Fruit fly (Drosophila melanogaster): Measurements from ENCODE around the gene CG14818.
A peak's percentile ranks its signal among the peaks of the same experiment; 100 is the strongest.

CG14818 gene

DNA sequence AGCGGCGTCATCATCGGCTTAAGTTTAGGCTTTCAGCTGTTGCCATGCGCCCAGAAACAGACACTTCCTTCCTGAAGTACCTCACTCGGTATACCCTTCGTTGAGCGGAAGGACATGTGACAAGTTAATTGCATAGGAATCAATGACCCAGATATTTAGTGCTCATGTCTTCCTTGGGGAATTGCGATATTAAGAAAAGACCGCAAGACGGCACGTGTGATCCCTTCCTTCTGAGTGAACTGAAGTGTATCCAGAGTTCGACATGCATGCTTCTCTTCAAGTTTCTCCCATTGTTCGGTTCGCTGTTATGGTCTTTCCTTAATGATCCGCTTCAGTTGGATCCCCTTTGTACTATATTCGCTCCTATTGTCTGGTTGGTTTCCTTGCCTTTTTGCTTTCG is 39.1 kb downstream of the CG14818 start (continued):
- no peak for TF ChIP-seq CrebA (GFP tag; optimal IDR thresholded peaks at IDR 0.05; ENCODE audit: borderline replicate concordance)
- no peak for TF ChIP-seq lola (GFP tag; optimal IDR thresholded peaks at IDR 0.05)
- peak; percentile 62 for TF ChIP-seq Sp1 (GFP tag; optimal IDR thresholded peaks at IDR 0.05)
- peak; percentile 67 for TF ChIP-seq dmrt93B (GFP tag; optimal IDR thresholded peaks at IDR 0.05)
- no peak for TF ChIP-seq dsf (GFP tag; optimal IDR thresholded peaks at IDR 0.05; ENCODE audit: borderline replicate concordance)

DNA sequence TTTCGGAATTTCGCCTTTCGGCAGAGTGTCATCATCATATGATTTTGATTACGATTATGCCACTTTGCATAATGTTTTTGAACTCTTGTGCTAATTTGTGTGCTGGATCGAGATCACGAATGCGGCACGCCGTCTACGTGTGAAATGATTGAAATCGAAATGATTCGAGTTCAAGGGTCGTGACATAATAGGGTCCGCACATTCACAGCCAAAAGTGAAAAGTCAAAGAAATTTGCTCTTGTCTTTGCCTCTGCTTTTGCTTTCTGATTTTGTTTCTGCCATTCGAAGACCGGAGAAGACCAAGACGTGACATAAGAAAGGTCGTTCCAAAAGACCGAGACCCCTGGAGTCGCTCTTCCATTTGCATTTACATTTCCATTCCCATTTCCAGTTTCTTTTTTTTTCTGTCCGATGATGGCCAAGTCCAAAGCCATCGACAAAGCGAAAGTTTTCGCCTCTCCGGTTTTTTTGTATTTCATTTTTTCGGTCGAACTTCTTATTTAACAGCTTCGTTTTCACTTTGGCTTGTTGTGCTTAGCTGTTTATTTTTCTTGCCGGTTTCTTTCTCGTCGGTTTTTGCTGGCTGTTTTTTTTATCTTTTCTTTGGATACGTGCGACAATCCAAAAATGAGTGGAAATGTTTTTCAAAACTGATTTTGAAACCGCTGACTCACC is 44.7 kb downstream of the CG14818 start:
- TF ChIP-seq dl (GFP tag; optimal IDR thresholded peaks at IDR 0.05; ENCODE audit: insufficient read depth in 1 of 2, partially characterized antibody in 2 of 2) (no peak), Sp1 (GFP tag; optimal IDR thresholded peaks at IDR 0.05) (no peak)

- TF ChIP-seq dl (GFP tag; optimal IDR thresholded peaks at IDR 0.05; ENCODE audit: insufficient read depth in 1 of 2, partially characterized antibody in 2 of 2) (no peak), CG9705 (GFP tag; optimal IDR thresholded peaks at IDR 0.05) (no peak), CrebA (GFP tag; optimal IDR thresholded peaks at IDR 0.05; ENCODE audit: borderline replicate concordance) (no peak)
Measured at dm6 chrX:1832699-1833098, 46.9 kb downstream of the CG14818 start.

dm6 chrX:1831219-1831555 is 48.4 kb downstream of the CG14818 start:
- peak in 1 of 2 experiments; percentile 23 for TF ChIP-seq dl (GFP tag; optimal IDR thresholded peaks at IDR 0.05; ENCODE audit: insufficient read depth in 1 of 2, partially characterized antibody in 2 of 2)
- no peak for TF ChIP-seq Hr78 (GFP tag; optimal IDR thresholded peaks at IDR 0.05)
- TF ChIP-seq Dif (GFP tag; optimal IDR thresholded peaks at IDR 0.05; ENCODE audit: partially characterized antibody), result peak; percentile 33

dm6 chrX:1830396-1831218 is 49.0 kb downstream of the CG14818 start:
- TF ChIP-seq lola (GFP tag; optimal IDR thresholded peaks at IDR 0.05) (no peak), dl (GFP tag; optimal IDR thresholded peaks at IDR 0.05; ENCODE audit: insufficient read depth in 1 of 2, partially characterized antibody in 2 of 2) (peak in 1 of 2 experiments; percentile 23), tai (GFP tag; optimal IDR thresholded peaks at IDR 0.05) (peak; percentile 82), sage (GFP tag; optimal IDR thresholded peaks at IDR 0.05) (peak; percentile 97), jim (GFP tag; optimal IDR thresholded peaks at IDR 0.05) (no peak), Sp1 (GFP tag; optimal IDR thresholded peaks at IDR 0.05) (peak; percentile 95), h (GFP tag; optimal IDR thresholded peaks at IDR 0.05) (peak; percentile 99), sv (GFP tag; optimal IDR thresholded peaks at IDR 0.05) (peak; percentile 96), rgr (GFP tag; optimal IDR thresholded peaks at IDR 0.05) (peak; percentile 98), Hnf4 (GFP tag; optimal IDR thresholded peaks at IDR 0.05) (peak; percentile 98), Mio (GFP tag; optimal IDR thresholded peaks at IDR 0.05) (peak; percentile 77), usp (GFP tag; optimal IDR thresholded peaks at IDR 0.05) (no peak), Abd-B (GFP tag; optimal IDR thresholded peaks at IDR 0.05) (no peak), CG9705 (GFP tag; optimal IDR thresholded peaks at IDR 0.05) (peak; percentile 89), ey (GFP tag; optimal IDR thresholded peaks at IDR 0.05) (peak; percentile 96), Myc (optimal IDR thresholded peaks at IDR 0.05) (no peak), CG32264 (GFP tag; optimal IDR thresholded peaks at IDR 0.05) (peak; percentile 96), br (GFP tag; optimal IDR thresholded peaks at IDR 0.05) (peak; percentile 97), OdsH (GFP tag; optimal IDR thresholded peaks at IDR 0.05) (peak; percentile 95), fru (GFP tag; optimal IDR thresholded peaks at IDR 0.05) (peak; percentile 98), psq (GFP tag; optimal IDR thresholded peaks at IDR 0.05) (peak; percentile 92), Vsx2 (GFP tag; optimal IDR thresholded peaks at IDR 0.05; ENCODE audit: partially characterized antibody) (no peak), Dif (GFP tag; optimal IDR thresholded peaks at IDR 0.05; ENCODE audit: partially characterized antibody) (no peak), Rel (GFP tag; optimal IDR thresholded peaks at IDR 0.05) (peak; percentile 78), Rel (tag; optimal IDR thresholded peaks at IDR 0.05) (peak; percentile 82), dmrt93B (GFP tag; optimal IDR thresholded peaks at IDR 0.05) (peak; percentile 94), GATAd (GFP tag; optimal IDR thresholded peaks at IDR 0.05) (peak; percentile 58), foxo (GFP tag; optimal IDR thresholded peaks at IDR 0.05) (peak; percentile 91 to 98), woc (GFP tag; optimal IDR thresholded peaks at IDR 0.05) (peak; percentile 98), N (GFP tag; optimal IDR thresholded peaks at IDR 0.05) (no peak), pan (optimal IDR thresholded peaks at IDR 0.05) (no peak), Jra (GFP tag; optimal IDR thresholded peaks at IDR 0.05) (peak; percentile 91), brk (GFP tag; optimal IDR thresholded peaks at IDR 0.05) (peak; percentile 94), Hr78 (GFP tag; optimal IDR thresholded peaks at IDR 0.05) (no peak), dsf (GFP tag; optimal IDR thresholded peaks at IDR 0.05; ENCODE audit: borderline replicate concordance) (peak; percentile 81), HLH106 (tag; optimal IDR thresholded peaks at IDR 0.05) (peak; percentile 97), CrebA (GFP tag; optimal IDR thresholded peaks at IDR 0.05; ENCODE audit: borderline replicate concordance) (peak; percentile 86), Hr83 (GFP tag; optimal IDR thresholded peaks at IDR 0.05; ENCODE audit: poor library complexity, severe bottlenecking) (peak; percentile 89)

Data from whole organism, wandering third instar larva.